Worm (Caenorhabditis elegans) whole organism, L4 larva: ENCODE results near the gene peli-1.

Experiments used
- Y5F2A.4 ChIP-seq: fragments of 200-800 bp; sonication (Bioruptor generic); optimal IDR thresholded peaks from 2 replicates; lab custom pipeline; 2018; ENCODE audit warnings: mild to moderate bottlenecking, missing genetic modification characterization, missing compliant biosample characterization
- arid-1 ChIP-seq: fragments of 200-800 bp; sonication (Bioruptor generic); conservative IDR thresholded peaks from 2 replicates; pipeline ENCODE4 v1.3.6; 2022; ENCODE audit warnings: missing genetic modification reagents, missing genetic modification characterization, missing compliant biosample characterization
- ceh-82 ChIP-seq: sonication (generic microtip); optimal IDR thresholded peaks from 2 replicates; lab custom pipeline; 2017; ENCODE audit warnings: missing biosample characterization, missing genetic modification characterization
- hmg-1.1 ChIP-seq: fragments of 200-800 bp; sonication (Bioruptor generic); IDR thresholded peaks from 2 replicates; pipeline ENCODE4 v1.3.6; 2022; ENCODE audit warnings: missing genetic modification reagents, missing genetic modification characterization, missing compliant biosample characterization
- lin-15B ChIP-seq: fragments of 150-350 bp; sonication (generic microtip); optimal IDR thresholded peaks from 3 replicates; lab custom pipeline; 2014; ENCODE audit warnings: missing biosample characterization, missing genetic modification characterization
- madf-9 ChIP-seq: fragments of 200-800 bp; sonication (Bioruptor generic); conservative IDR thresholded peaks from 2 replicates; pipeline ENCODE4 v1.3.6; 2022; ENCODE audit warnings: missing genetic modification reagents, missing genetic modification characterization, missing compliant biosample characterization
- mdl-1 ChIP-seq, 2 experiments: fragments of 150-350 bp in 1 of 2; sonication (generic microtip) in 1 of 2; optimal IDR thresholded peaks; 2 replicates each; lab custom pipeline; 2014 to 2017; ENCODE audit warnings: missing biosample characterization in 2 of 2, missing genetic modification characterization in 2 of 2
- mep-1 ChIP-seq: fragments of 150-350 bp; sonication (generic microtip); optimal IDR thresholded peaks from 3 replicates; lab custom pipeline; 2014; ENCODE audit warnings: missing biosample characterization, missing genetic modification characterization
- nhr-237 ChIP-seq: sonication (generic microtip); optimal IDR thresholded peaks from 2 replicates; lab custom pipeline; 2017; ENCODE audit warnings: missing biosample characterization, missing genetic modification characterization
- nhr-77 ChIP-seq: fragments of 150-350 bp; optimal IDR thresholded peaks from 2 replicates; lab custom pipeline; 2014; ENCODE audit warnings: missing biosample characterization, missing genetic modification characterization
- sdz-12 ChIP-seq: fragments of 200-800 bp; sonication (Bioruptor generic); optimal IDR thresholded peaks from 2 replicates; lab custom pipeline; 2018; ENCODE audit warnings: mild to moderate bottlenecking, missing genetic modification characterization, missing compliant biosample characterization
- snpc-4 ChIP-seq: fragments of 150-350 bp; optimal IDR thresholded peaks from 2 replicates; lab custom pipeline; 2014; ENCODE audit warnings: missing biosample characterization, missing genetic modification characterization
- spr-1 ChIP-seq: sonication (generic microtip); optimal IDR thresholded peaks from 2 replicates; lab custom pipeline; 2016; ENCODE audit warnings: mild to moderate bottlenecking, missing genetic modification characterization, missing compliant biosample characterization
- unc-62 ChIP-seq, 3 experiments: fragments of 150-350 bp in 1 of 3; sonication (generic microtip); optimal IDR thresholded peaks in 2 of 3; peaks in 1 of 3; 1 replicate in 1 of 3; 2 replicates in 2 of 3; lab custom pipeline; 2014 to 2017; ENCODE audit warnings: missing biosample characterization in 3 of 3, missing genetic modification characterization in 3 of 3, missing genetic modification reagents in 3 of 3, missing genotype in 1 of 3

ce11 chrV:5736068-5736467, 30.5 kb downstream of the peli-1 start, which contains the start of gene K09H11.6:
- TF ChIP-seq mep-1, result no peak
- TF ChIP-seq unc-62 (GFP tag; optimal IDR thresholded peaks at IDR 0.05 in 1 of 2; lab: Kevin White, UChicago), result no peak
- no peak for TF ChIP-seq unc-62 (tag; optimal IDR thresholded peaks at IDR 0.05; lab: Kevin White, UChicago)
- no peak for TF ChIP-seq sdz-12 (GFP tag; lab: Kevin White, UChicago)
- no peak for TF ChIP-seq mdl-1 (tag; optimal IDR thresholded peaks at IDR 0.05; lab: Kevin White, UChicago)
- TF ChIP-seq madf-9, result no peak
- no peak for TF ChIP-seq hmg-1.1 (GFP tag; lab: Robert Waterston, UW)
- no peak for TF ChIP-seq arid-1
- TF ChIP-seq Y5F2A.4 (GFP tag; lab: Kevin White, UChicago), result no peak
- no peak for TF ChIP-seq lin-15B
- TF ChIP-seq spr-1, result no peak
- no peak for TF ChIP-seq ceh-82
- no peak for TF ChIP-seq nhr-77 (tag; lab: Kevin White, UChicago)
- no peak for TF ChIP-seq nhr-237 (tag; lab: Kevin White, UChicago)
- no peak for TF ChIP-seq snpc-4 (tag; lab: Kevin White, UChicago)
